Fruit fly (Drosophila melanogaster): ENCODE measurements around the gene RpS13.
A peak's percentile ranks its signal among the peaks of the same experiment; 100 is the strongest.

The RpS13 gene

dm6 chr2L:8384108-8384601 lies 19.7 kb upstream of the RpS13 start, which contains the start of the genes Dad1 and CG13384 (continued):
- TF ChIP-seq Sin3A (optimal IDR thresholded peaks at IDR 0.05) (no peak), grn (GFP tag; optimal IDR thresholded peaks at IDR 0.05) (peak; percentile 46), D (optimal IDR thresholded peaks at IDR 0.05) (no peak), D (GFP tag; optimal IDR thresholded peaks at IDR 0.05) (peak; percentile 81), Bgb (GFP tag; IDR thresholded peaks at IDR 0.05; ENCODE audit: partially characterized antibody) (peak; percentile 47; the same call in 1 of the 2 replicates), CG42726 (GFP tag; IDR thresholded peaks at IDR 0.05; ENCODE audit: partially characterized antibody) (peak; percentile 49; the same call in 1 of the 2 replicates), CG2199 (GFP tag; IDR thresholded peaks at IDR 0.05) (0 out of 3 replicates have a peak, but pooled peaks have one; percentile 62), CG30020 (tag; optimal IDR thresholded peaks at IDR 0.05) (peak; percentile 88), maf-S (GFP tag; optimal IDR thresholded peaks at IDR 0.05) (peak; percentile 66), CG11456 (GFP tag; IDR thresholded peaks at IDR 0.05) (no peak; the same call in none of the 3 replicates), Dip3 (GFP tag; optimal IDR thresholded peaks at IDR 0.05) (peak; percentile 67), CG30431 (GFP tag; optimal IDR thresholded peaks at IDR 0.05) (peak; percentile 69), CG7556 (GFP tag; optimal IDR thresholded peaks at IDR 0.05) (peak; percentile 94), CTCF (GFP tag; optimal IDR thresholded peaks at IDR 0.05) (no peak), fd64A (GFP tag; optimal IDR thresholded peaks at IDR 0.05) (no peak), CG13775 (GFP tag; optimal IDR thresholded peaks at IDR 0.05) (peak; percentile 93), zen (tag; optimal IDR thresholded peaks at IDR 0.05) (peak; percentile 89), D19B (GFP tag; optimal IDR thresholded peaks at IDR 0.05) (peak; percentile 82), stc (GFP tag; IDR thresholded peaks at IDR 0.05) (peak; percentile 89), sima (GFP tag; optimal IDR thresholded peaks at IDR 0.05) (no peak), CG2875 (GFP tag; optimal IDR thresholded peaks at IDR 0.05) (peak; percentile 66), CG2116 (GFP tag; optimal IDR thresholded peaks at IDR 0.05) (peak; percentile 91), Ets97D (GFP tag; optimal IDR thresholded peaks at IDR 0.05) (peak; percentile 55), pfk (GFP tag; optimal IDR thresholded peaks at IDR 0.05) (peak; percentile 52), usp (GFP tag; optimal IDR thresholded peaks at IDR 0.05) (no peak), Dip2 (GFP tag; IDR thresholded peaks at IDR 0.05) (0 out of 2 replicates have a peak, but pooled peaks have one; percentile 35), CG15011 (GFP tag; optimal IDR thresholded peaks at IDR 0.05) (peak; percentile 87), CG13123 (GFP tag; optimal IDR thresholded peaks at IDR 0.05) (peak; percentile 77), H15 (GFP tag; IDR thresholded peaks at IDR 0.05) (peak; percentile 64; the same call in 1 of the 3 replicates), CG4424 (GFP tag; optimal IDR thresholded peaks at IDR 0.05) (peak; percentile 92), Ada2b (GFP tag; IDR thresholded peaks at IDR 0.05) (peak; percentile 83), chinmo (GFP tag; IDR thresholded peaks at IDR 0.05; ENCODE audit: partially characterized antibody) (no peak), CG3726 (GFP tag; IDR thresholded peaks at IDR 0.05) (peak; percentile 74; the same call in 2 of the 3 replicates), CG6683 (GFP tag; optimal IDR thresholded peaks at IDR 0.05) (peak; percentile 86), vnd (GFP tag; IDR thresholded peaks at IDR 0.05; ENCODE audit: partially characterized antibody) (no peak), CkIIα-i1 (GFP tag; IDR thresholded peaks at IDR 0.05) (no peak), Doc2 (GFP tag; IDR thresholded peaks at IDR 0.05) (0 out of 2 replicates have a peak, but pooled peaks have one; percentile 22), ssp (GFP tag; IDR thresholded peaks at IDR 0.05) (peak; percentile 86), nmo (GFP tag; optimal IDR thresholded peaks at IDR 0.05) (peak; percentile 96), CG10959 (GFP tag; IDR thresholded peaks at IDR 0.05) (peak; percentile 69), vfl (GFP tag; optimal IDR thresholded peaks at IDR 0.05) (peak; percentile 61), mam (GFP tag; optimal IDR thresholded peaks at IDR 0.05) (peak; percentile 69), CG15269 (tag; optimal IDR thresholded peaks at IDR 0.05) (peak; percentile 96), p53 (GFP tag; optimal IDR thresholded peaks at IDR 0.05) (no peak), CG5180 (GFP tag; optimal IDR thresholded peaks at IDR 0.05) (peak; percentile 69), odd (GFP tag; optimal IDR thresholded peaks at IDR 0.05) (peak; percentile 87), Ravus (GFP tag; IDR thresholded peaks at IDR 0.05) (peak; percentile 46), CG11723 (GFP tag; optimal IDR thresholded peaks at IDR 0.05) (peak; percentile 74), CG18476 (GFP tag; optimal IDR thresholded peaks at IDR 0.05) (peak; percentile 85), sug (tag; optimal IDR thresholded peaks at IDR 0.05) (peak; percentile 96), nau (GFP tag; optimal IDR thresholded peaks at IDR 0.05) (no peak)

Data from whole organism, embryonic.